Worm (Caenorhabditis elegans) whole organism, mixed stage, embryonic: ENCODE results near the gene C18H7.6.

ENCODE experiments used
- bed-3 ChIP-seq: fragments of 200-800 bp; sonication (Bioruptor generic); optimal IDR thresholded peaks from 3 replicates; lab custom pipeline; 2018; ENCODE audit warnings: mild to moderate bottlenecking, missing genetic modification characterization, moderate library complexity, missing compliant biosample characterization
- blmp-1 ChIP-seq: fragments of 150-350 bp; optimal IDR thresholded peaks from 2 replicates; lab custom pipeline; 2014; ENCODE audit warnings: missing biosample characterization, missing genetic modification characterization
- ceh-39 ChIP-seq: fragments of 150-350 bp; optimal IDR thresholded peaks from 2 replicates; lab custom pipeline; 2014; ENCODE audit warnings: missing biosample characterization, missing genetic modification characterization
- ceh-43 ChIP-seq: fragments of 200-800 bp; sonication (Bioruptor generic); optimal IDR thresholded peaks from 2 replicates; lab custom pipeline; 2018; ENCODE audit warnings: mild to moderate bottlenecking, missing genetic modification characterization, moderate library complexity, missing compliant biosample characterization
- ceh-83 ChIP-seq: fragments of 200-800 bp; sonication (Bioruptor generic); optimal IDR thresholded peaks from 2 replicates; lab custom pipeline; 2018; ENCODE audit warnings: mild to moderate bottlenecking, missing genetic modification characterization, missing compliant biosample characterization
- cnd-1 ChIP-seq: fragments of 200-800 bp; sonication (Bioruptor generic); optimal IDR thresholded peaks from 2 replicates; lab custom pipeline; 2018; ENCODE audit warnings: mild to moderate bottlenecking, missing genetic modification characterization, missing compliant biosample characterization
- elt-1 ChIP-seq: sonication (generic microtip); optimal IDR thresholded peaks from 2 replicates; lab custom pipeline; 2017; ENCODE audit warnings: missing genetic modification characterization, mild to moderate bottlenecking, missing compliant biosample characterization, antibody characterized with exemption, moderate library complexity, borderline replicate concordance; ENCODE audit not compliant: insufficient read depth
- elt-3 ChIP-seq: fragments of 150-350 bp; optimal IDR thresholded peaks from 2 replicates; lab custom pipeline; 2014; ENCODE audit warnings: missing biosample characterization, missing genetic modification characterization
- ham-2 ChIP-seq: fragments of 200-800 bp; sonication (Bioruptor generic); optimal IDR thresholded peaks from 2 replicates; lab custom pipeline; 2018; ENCODE audit warnings: mild to moderate bottlenecking, missing genetic modification characterization, missing compliant biosample characterization
- hlh-1 ChIP-seq: fragments of 150-350 bp; optimal IDR thresholded peaks from 2 replicates; lab custom pipeline; 2014; ENCODE audit warnings: missing biosample characterization, missing genetic modification reagents, missing genetic modification characterization
- lin-32 ChIP-seq: fragments of 200-800 bp; sonication (Bioruptor generic); optimal IDR thresholded peaks from 2 replicates; lab custom pipeline; 2018; ENCODE audit warnings: mild to moderate bottlenecking, missing genetic modification characterization, missing compliant biosample characterization
- lsy-2 ChIP-seq: fragments of 150-350 bp; optimal IDR thresholded peaks from 2 replicates; lab custom pipeline; 2014; ENCODE audit warnings: missing biosample characterization, missing genetic modification characterization
- mab-5 ChIP-seq: fragments of 150-350 bp; optimal IDR thresholded peaks from 2 replicates; lab custom pipeline; 2014; ENCODE audit warnings: missing biosample characterization, missing genetic modification characterization
- mep-1 ChIP-seq: fragments of 150-350 bp; optimal IDR thresholded peaks from 2 replicates; lab custom pipeline; 2017; ENCODE audit warnings: missing biosample characterization, missing genetic modification reagents, missing genetic modification characterization, inconsistent platforms
- mls-2 ChIP-seq: sonication (generic microtip); optimal IDR thresholded peaks from 2 replicates; lab custom pipeline; 2016; ENCODE audit warnings: mild to moderate bottlenecking, missing genetic modification characterization, moderate library complexity, missing compliant biosample characterization
- nhr-2 ChIP-seq: fragments of 150-350 bp; optimal IDR thresholded peaks from 2 replicates; lab custom pipeline; 2014; ENCODE audit warnings: missing biosample characterization, missing genetic modification characterization
- nhr-237 ChIP-seq: fragments of 150-350 bp; optimal IDR thresholded peaks from 2 replicates; lab custom pipeline; 2014; ENCODE audit warnings: missing biosample characterization, missing genetic modification characterization
- nhr-28 ChIP-seq: fragments of 150-350 bp; optimal IDR thresholded peaks from 2 replicates; lab custom pipeline; 2014; ENCODE audit warnings: missing biosample characterization, missing genetic modification characterization
- nhr-76 ChIP-seq: sonication (generic microtip); optimal IDR thresholded peaks from 2 replicates; lab custom pipeline; 2017; ENCODE audit warnings: missing biosample characterization, missing genetic modification characterization
- pha-4 ChIP-seq: fragments of 150-350 bp; optimal IDR thresholded peaks from 2 replicates; lab custom pipeline; 2018; ENCODE audit warnings: missing biosample characterization, missing genetic modification reagents, missing genetic modification characterization
- sem-2 ChIP-seq: fragments of 200-800 bp; sonication (Bioruptor generic); optimal IDR thresholded peaks from 2 replicates; lab custom pipeline; 2018; ENCODE audit warnings: mild to moderate bottlenecking, missing genetic modification characterization, missing compliant biosample characterization
- sptf-1 ChIP-seq: sonication (generic microtip); optimal IDR thresholded peaks from 2 replicates; lab custom pipeline; 2017; ENCODE audit warnings: mild to moderate bottlenecking, missing genetic modification characterization, moderate library complexity, missing compliant biosample characterization
- tbx-8 ChIP-seq: fragments of 200-800 bp; sonication (Bioruptor generic); optimal IDR thresholded peaks from 2 replicates; lab custom pipeline; 2018; ENCODE audit warnings: mild to moderate bottlenecking, missing genetic modification characterization, moderate library complexity, missing compliant biosample characterization
- unc-120 ChIP-seq: sonication (generic microtip); optimal IDR thresholded peaks from 2 replicates; lab custom pipeline; 2017; ENCODE audit warnings: missing genetic modification characterization, missing compliant biosample characterization; ENCODE audit not compliant: poor library complexity, severe bottlenecking
- unc-39 ChIP-seq: fragments of 150-350 bp; optimal IDR thresholded peaks from 2 replicates; lab custom pipeline; 2014; ENCODE audit warnings: missing biosample characterization, missing genetic modification characterization
- unc-62 ChIP-seq: fragments of 150-350 bp; optimal IDR thresholded peaks from 2 replicates; lab custom pipeline; 2014; ENCODE audit warnings: missing biosample characterization, missing genetic modification reagents, missing genetic modification characterization
- zip-8 ChIP-seq: fragments of 150-350 bp; optimal IDR thresholded peaks from 2 replicates; lab custom pipeline; 2014; ENCODE audit warnings: missing biosample characterization, missing genetic modification characterization
- ztf-11 ChIP-seq: fragments of 150-350 bp; optimal IDR thresholded peaks from 2 replicates; lab custom pipeline; 2014; ENCODE audit warnings: missing biosample characterization, missing genetic modification characterization

Gene C18H7.6

ce11 chrIV:587729-588128 lies 4.6 kb downstream of the C18H7.6 start, which contains the start of gene C18H7.12:
TSS of gene C18H7.12 (minus strand) at chrIV:587829.
- TF ChIP-seq ceh-43 (no peak), sptf-1 (tag; lab: Kevin White, UChicago) (no peak), elt-3 (tag; lab: Kevin White, UChicago) (no peak), sem-2 (GFP tag; lab: Kevin White, UChicago) (no peak), zip-8 (tag; lab: Kevin White, UChicago) (no peak), mep-1 (no peak)

- TF ChIP-seq unc-39 (tag; lab: Kevin White, UChicago) (no peak), sem-2 (GFP tag; lab: Kevin White, UChicago) (no peak), mep-1 (no peak), nhr-76 (tag; lab: Kevin White, UChicago) (no peak), nhr-2 (tag; lab: Kevin White, UChicago) (no peak)
Observed at ce11 chrIV:584039-584438, 8.2 kb downstream of the C18H7.6 start.

DNA sequence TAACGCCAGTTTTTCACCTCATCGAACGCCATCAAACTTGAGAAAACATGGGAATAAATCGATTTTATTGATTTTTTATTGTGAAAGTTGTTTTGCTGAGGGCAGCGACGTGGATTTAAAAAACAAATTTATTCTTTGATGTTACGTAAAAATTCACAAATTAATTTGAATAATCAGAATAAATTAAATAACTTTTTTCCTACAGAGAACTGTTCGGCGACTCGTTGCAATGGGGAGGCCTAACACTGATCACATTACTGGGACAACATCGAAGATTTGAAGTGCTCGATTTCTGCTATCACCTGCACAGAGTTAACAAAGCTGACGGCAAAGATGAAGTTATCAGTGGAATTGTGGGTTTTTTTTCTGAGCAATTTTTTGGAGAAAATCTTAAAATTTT lies 10.2 kb downstream of the C18H7.6 start, which contains the start of gene F56A11.6:
Gene F56A11.6 (minus strand): TSS at position 101 of the 400 bp plus-strand sequence.
- TF ChIP-seq nhr-2 (tag; lab: Kevin White, UChicago) (no peak), tbx-8 (GFP tag; lab: Kevin White, UChicago) (no peak), elt-3 (tag; lab: Kevin White, UChicago) (no peak), unc-120 (tag; lab: Kevin White, UChicago) (no peak), unc-62 (GFP tag; lab: Kevin White, UChicago) (no peak), ceh-39 (no peak), mab-5 (no peak), nhr-237 (no peak), zip-8 (tag; lab: Kevin White, UChicago) (no peak), mep-1 (no peak), mls-2 (tag; lab: Kevin White, UChicago) (no peak), bed-3 (GFP tag; lab: Kevin White, UChicago) (no peak), ztf-11 (no peak), pha-4 (tag; lab: Kevin White, UChicago) (no peak)
- TF ChIP-seq, all 35 proteins: peak for 0

DNA sequence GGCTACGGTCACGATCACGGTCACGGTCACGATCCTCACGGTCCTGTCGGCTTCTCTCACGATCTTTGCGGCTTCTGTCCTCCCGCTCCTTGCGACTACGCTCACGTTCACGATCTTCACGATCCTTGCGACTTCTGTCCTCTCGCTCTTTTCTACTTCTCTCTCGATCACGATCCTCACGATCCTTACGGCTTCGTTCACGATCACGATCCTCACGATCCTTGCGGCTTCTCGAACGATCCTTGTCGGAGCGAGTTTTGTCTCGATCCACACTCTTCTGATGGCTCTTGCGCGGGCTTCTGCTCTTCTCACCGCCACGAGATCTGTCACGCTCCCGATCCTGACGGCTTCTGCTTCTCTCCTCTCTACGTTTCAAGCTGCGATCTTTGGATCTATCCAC lies 11.8 kb downstream of the C18H7.6 start:
- TF ChIP-seq mep-1 (no peak), hlh-1 (tag; lab: Kevin White, UChicago) (no peak), nhr-28 (tag; lab: Kevin White, UChicago) (no peak), nhr-237 (no peak), ham-2 (GFP tag; lab: Kevin White, UChicago) (no peak), zip-8 (tag; lab: Kevin White, UChicago) (no peak), nhr-76 (tag; lab: Kevin White, UChicago) (no peak), bed-3 (GFP tag; lab: Kevin White, UChicago) (no peak), unc-120 (tag; lab: Kevin White, UChicago) (no peak), lin-32 (GFP tag; lab: Kevin White, UChicago) (no peak), elt-3 (tag; lab: Kevin White, UChicago) (no peak), blmp-1 (tag; lab: Kevin White, UChicago) (no peak), elt-1 (no peak), mls-2 (tag; lab: Kevin White, UChicago) (no peak)

ce11 chrIV:572487-572886 lies 19.8 kb downstream of the C18H7.6 start, which contains the start of gene gex-2:
TSS of gene gex-2 (plus strand) at chrIV:572769.
- TF ChIP-seq cnd-1 (tag; lab: Kevin White, UChicago) (no peak), tbx-8 (GFP tag; lab: Kevin White, UChicago) (no peak), nhr-2 (tag; lab: Kevin White, UChicago) (no peak), blmp-1 (tag; lab: Kevin White, UChicago) (no peak), ham-2 (GFP tag; lab: Kevin White, UChicago) (no peak), ceh-83 (GFP tag; lab: Kevin White, UChicago) (no peak), nhr-28 (tag; lab: Kevin White, UChicago) (no peak), nhr-76 (tag; lab: Kevin White, UChicago) (no peak), bed-3 (GFP tag; lab: Kevin White, UChicago) (no peak), lin-32 (GFP tag; lab: Kevin White, UChicago) (no peak), mab-5 (no peak), unc-120 (tag; lab: Kevin White, UChicago) (no peak), ceh-43 (no peak), lsy-2 (no peak), sptf-1 (tag; lab: Kevin White, UChicago) (no peak), hlh-1 (tag; lab: Kevin White, UChicago) (no peak)
- TF ChIP-seq, all 35 proteins: peak for 0
